Fruit fly (Drosophila melanogaster): ENCODE data around the gene tefu.
A peak's percentile ranks its signal among the peaks of the same experiment; 100 is the strongest.

Gene tefu

dm6 chr3R:15229329-15229876 is 12.6 kb downstream of the tefu start, which contains the start of the genes Art3 and mRpS10 (continued):
- TF ChIP-seq CG14710 (tag; optimal IDR thresholded peaks at IDR 0.05) = peak; percentile 99
- TF ChIP-seq exex (tag; optimal IDR thresholded peaks at IDR 0.05) = peak; percentile 99
- TF ChIP-seq CG2875 (GFP tag; optimal IDR thresholded peaks at IDR 0.05) = peak; percentile 100
- peak; percentile 98 for TF ChIP-seq CG4707 (GFP tag; optimal IDR thresholded peaks at IDR 0.05)
- peak; percentile 99 for TF ChIP-seq btn (GFP tag; optimal IDR thresholded peaks at IDR 0.05)
- peak; percentile 100 for TF ChIP-seq CG12236 (GFP tag; optimal IDR thresholded peaks at IDR 0.05)
- TF ChIP-seq YL-1 (GFP tag; optimal IDR thresholded peaks at IDR 0.05) = peak; percentile 100
- TF ChIP-seq jigr1 (GFP tag; IDR thresholded peaks at IDR 0.05) = peak; percentile 99
- peak; percentile 100 for TF ChIP-seq CG12219 (GFP tag; optimal IDR thresholded peaks at IDR 0.05)
- peak; percentile 98 for TF ChIP-seq ab (GFP tag; optimal IDR thresholded peaks at IDR 0.05)
- peak; percentile 100 for TF ChIP-seq CG34422 (GFP tag; IDR thresholded peaks at IDR 0.05)
- TF ChIP-seq pnt (GFP tag; optimal IDR thresholded peaks at IDR 0.05) = peak; percentile 100
- peak; percentile 100 for TF ChIP-seq CG17361 (GFP tag; IDR thresholded peaks at IDR 0.05)
- TF ChIP-seq croc (GFP tag; conservative IDR thresholded peaks at IDR 0.05) = peak; percentile 100
- peak; percentile 100 for TF ChIP-seq chm (GFP tag; IDR thresholded peaks at IDR 0.05)
- peak; percentile 100 for TF ChIP-seq CG13894 (tag; optimal IDR thresholded peaks at IDR 0.05)
- TF ChIP-seq sna (GFP tag; IDR thresholded peaks at IDR 0.05; ENCODE audit: partially characterized antibody) = peak; percentile 37; the same call in 1 of the 2 replicates
- TF ChIP-seq sob (GFP tag; IDR thresholded peaks at IDR 0.05) = peak; percentile 100
- TF ChIP-seq CG9817 (tag; optimal IDR thresholded peaks at IDR 0.05) = peak; percentile 100
- TF ChIP-seq B-H2 (GFP tag; optimal IDR thresholded peaks at IDR 0.05) = peak; percentile 100
- TF ChIP-seq Hmr (GFP tag; optimal IDR thresholded peaks at IDR 0.05) = peak; percentile 100
- no peak for TF ChIP-seq cad (GFP tag; optimal IDR thresholded peaks at IDR 0.05)
- peak; percentile 100 for TF ChIP-seq HmgZ (tag; optimal IDR thresholded peaks at IDR 0.05)
- TF ChIP-seq mirr (GFP tag; optimal IDR thresholded peaks at IDR 0.05) = peak; percentile 100
- TF ChIP-seq zen (tag; optimal IDR thresholded peaks at IDR 0.05) = peak; percentile 100
- peak; percentile 100 for TF ChIP-seq caup (GFP tag; optimal IDR thresholded peaks at IDR 0.05; ENCODE audit: severe bottlenecking)
- peak; percentile 100 for TF ChIP-seq ci (GFP tag; IDR thresholded peaks at IDR 0.05)
- TF ChIP-seq sens (GFP tag) = peak; percentile 100
- TF ChIP-seq CG6791 (GFP tag; IDR thresholded peaks at IDR 0.05; ENCODE audit: partially characterized antibody) = no peak
- peak; percentile 100 for TF ChIP-seq sisA (GFP tag; IDR thresholded peaks at IDR 0.05)
- TF ChIP-seq CG17912 (GFP tag; optimal IDR thresholded peaks at IDR 0.05) = peak; percentile 100
- TF ChIP-seq D19B (GFP tag; optimal IDR thresholded peaks at IDR 0.05) = peak; percentile 100
- peak; percentile 100 for TF ChIP-seq Dad (GFP tag; optimal IDR thresholded peaks at IDR 0.05)
- TF ChIP-seq CG32532 (GFP tag; IDR thresholded peaks at IDR 0.05) = peak; percentile 100
- TF ChIP-seq bigmax (GFP tag; optimal IDR thresholded peaks at IDR 0.05) = peak; percentile 83
- peak; percentile 100 for TF ChIP-seq H2.0 (GFP tag; IDR thresholded peaks at IDR 0.05)
- TF ChIP-seq Asciz (GFP tag; optimal IDR thresholded peaks at IDR 0.05) = peak; percentile 100
- peak; percentile 100 for TF ChIP-seq tgo (GFP tag; IDR thresholded peaks at IDR 0.05)
- TF ChIP-seq sens-2 (GFP tag; IDR thresholded peaks at IDR 0.05) = peak; percentile 100
- peak; percentile 100 for TF ChIP-seq HLH54F (GFP tag; optimal IDR thresholded peaks at IDR 0.05)
- peak; percentile 100 for TF ChIP-seq GATAe (GFP tag; conservative IDR thresholded peaks at IDR 0.05)
- TF ChIP-seq so (GFP tag; IDR thresholded peaks at IDR 0.05) = peak; percentile 100
- TF ChIP-seq jing (GFP tag; optimal IDR thresholded peaks at IDR 0.05) = peak; percentile 100
- peak; percentile 93 for TF ChIP-seq MESR4 (GFP tag; optimal IDR thresholded peaks at IDR 0.05)
- peak; percentile 100 for TF ChIP-seq Six4 (GFP tag; optimal IDR thresholded peaks at IDR 0.05)
- TF ChIP-seq lab (GFP tag; optimal IDR thresholded peaks at IDR 0.05) = peak; percentile 100
- TF ChIP-seq p53 (GFP tag; optimal IDR thresholded peaks at IDR 0.05) = peak; percentile 99
- TF ChIP-seq HLHmδ (GFP tag; optimal IDR thresholded peaks at IDR 0.05) = no peak
- peak; percentile 99 for TF ChIP-seq Gsc (GFP tag; IDR thresholded peaks at IDR 0.05)
- peak; percentile 100 for TF ChIP-seq Atf3 (GFP tag; optimal IDR thresholded peaks at IDR 0.05)

Measured in whole organism, embryonic.